Fruit fly (Drosophila melanogaster) whole organism, embryonic: ENCODE results near the gene CG32087.

ENCODE experiments used
- CG13894 ChIP-seq: fragments of 200-800 bp; sonication (Bioruptor generic); optimal IDR thresholded peaks from 3 replicates; lab custom pipeline; 2018; ENCODE audit warnings: missing biosample characterization, mild to moderate bottlenecking, missing genetic modification characterization, moderate library complexity
- CG17612 ChIP-seq: fragments of 200-800 bp; sonication (Bioruptor generic); IDR thresholded peaks from 2 replicates; pipeline ENCODE4 v1.3.6; 2022; ENCODE audit warnings: missing biosample characterization, missing genetic modification characterization
- D19B ChIP-seq: fragments of 200-800 bp; sonication (Bioruptor generic); optimal IDR thresholded peaks from 2 replicates; lab custom pipeline; 2017; ENCODE audit warnings: missing biosample characterization, mild to moderate bottlenecking, missing genetic modification characterization
- NFAT ChIP-seq: fragments of 200-800 bp; sonication (Bioruptor generic); IDR thresholded peaks from 2 replicates; pipeline ENCODE4 v1.3.6; 2022; ENCODE audit warnings: missing biosample characterization, missing genetic modification characterization
- Ptx1 ChIP-seq: fragments of 200-800 bp; sonication (Bioruptor generic); IDR thresholded peaks from 2 replicates; pipeline ENCODE4 v1.3.6; 2022; ENCODE audit warnings: missing biosample characterization, missing genetic modification characterization

DNA sequence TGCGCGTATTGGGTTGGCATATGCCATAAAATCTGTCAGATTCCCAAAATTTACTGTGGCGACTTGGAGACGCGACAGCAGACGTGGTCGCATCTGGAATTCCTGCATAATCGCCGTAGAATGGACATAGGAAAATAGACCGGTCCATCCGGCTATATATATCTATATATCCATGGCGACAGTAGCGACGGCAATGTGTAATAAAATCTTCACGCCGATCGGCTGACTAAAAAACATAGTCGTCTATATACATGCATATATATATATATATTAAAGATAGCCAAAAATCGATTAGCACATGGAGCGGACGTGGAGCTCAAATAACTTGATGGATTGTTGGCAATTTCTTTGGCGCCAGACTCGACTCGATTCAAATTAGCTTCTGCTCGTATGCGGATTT is 13.9 kb upstream of the CG32087 start:
- TF ChIP-seq CG17612 (GFP tag; lab: Robert Waterston, UW) (no peak), D19B (GFP tag; lab: Kevin White, UChicago) (no peak), CG13894 (tag; lab: Kevin White, UChicago) (peak; percentile 95), Ptx1 (GFP tag; lab: Robert Waterston, UW) (no peak), NFAT (no peak)
